Worm (Caenorhabditis elegans): Measurements from ENCODE around the gene Y53G8AR.9.

ce11 chrIII:3370770-3371169 lies 49.7 kb upstream of the Y53G8AR.9 start:
- TF ChIP-seq aptf-3 (GFP tag; IDR thresholded peaks at IDR 0.05): no peak
- TF ChIP-seq attf-6 (GFP tag; IDR thresholded peaks at IDR 0.05): no peak
- no peak for TF ChIP-seq nhr-90 (tag; optimal IDR thresholded peaks at IDR 0.05)
- TF ChIP-seq lin-35 (GFP tag; optimal IDR thresholded peaks at IDR 0.05): no peak
- no peak; the same call in 1 of the 2 replicates for TF ChIP-seq cebp-1 (GFP tag; IDR thresholded peaks at IDR 0.05)
- peak; percentile 58 for TF ChIP-seq cebp-1 (tag; optimal IDR thresholded peaks at IDR 0.05)
- TF ChIP-seq pha-4 (tag; optimal IDR thresholded peaks at IDR 0.05): no peak
- no peak for TF ChIP-seq aptf-2 (GFP tag; conservative IDR thresholded peaks at IDR 0.05)
- TF ChIP-seq cebp-2 (GFP tag; IDR thresholded peaks at IDR 0.05): no peak
- no peak for TF ChIP-seq hmg-1.2 (GFP tag; IDR thresholded peaks at IDR 0.05)
- no peak for TF ChIP-seq rcor-1 (GFP tag; IDR thresholded peaks at IDR 0.05)
- TF ChIP-seq snpc-1.1 (tag; optimal IDR thresholded peaks at IDR 0.05; ENCODE audit: insufficient read depth): no peak
- TF ChIP-seq ceh-58 (GFP tag; IDR thresholded peaks at IDR 0.05): no peak
- no peak for TF ChIP-seq ceh-100 (GFP tag; IDR thresholded peaks at IDR 0.05)
